Fruit fly (Drosophila melanogaster) Kc167 (cell line): Measurements from ENCODE around the gene CG42656.

Experiments
- Myc ChIP-seq: fragments of >200 bp; optimal IDR thresholded peaks from 2 replicates; lab custom pipeline; 2017; ENCODE audit warnings: missing external identifiers
- Sin3A ChIP-seq: fragments of >200 bp; optimal IDR thresholded peaks from 2 replicates; lab custom pipeline; 2018; ENCODE audit warnings: missing external identifiers

DNA sequence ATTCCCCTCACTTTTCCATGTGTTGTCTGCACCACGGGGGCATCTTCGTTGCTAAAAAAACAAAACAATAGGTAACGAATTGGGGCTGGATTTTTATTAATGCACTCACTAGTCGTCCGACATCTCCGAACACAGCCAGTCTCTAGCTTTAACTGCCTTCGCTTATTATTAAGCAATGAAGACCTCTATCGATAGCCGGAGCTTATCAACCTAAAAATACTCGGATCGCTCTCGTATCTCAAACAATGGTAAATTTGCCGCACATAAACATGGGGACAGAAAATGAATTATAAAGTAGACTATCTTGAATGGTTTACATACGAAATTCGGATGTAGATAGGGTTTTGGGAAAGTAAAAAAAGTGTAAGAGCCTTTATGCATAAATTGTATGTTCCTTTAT is 45.4 kb upstream of the CG42656 start, which contains the start of gene alpha-Est4:
- TF ChIP-seq Sin3A, result no peak
- no peak for TF ChIP-seq Myc (lab: Kevin White, UChicago)
